Fruit fly (Drosophila melanogaster) whole organism, embryonic: Measurements from ENCODE around the gene Sfp26Ad.

Source experiments
- Ada2b ChIP-seq: fragments of 200-800 bp; sonication (Bioruptor generic); IDR thresholded peaks from 2 replicates; pipeline ENCODE4 v1.3.6; 2022; ENCODE audit warnings: missing biosample characterization, missing genetic modification characterization
- CG10267 ChIP-seq: fragments of 200-800 bp; sonication (Bioruptor generic); optimal IDR thresholded peaks from 2 replicates; lab custom pipeline; 2018; ENCODE audit warnings: missing biosample characterization, mild to moderate bottlenecking, missing genetic modification characterization, moderate library complexity
- CG11093 ChIP-seq: fragments of 200-800 bp; sonication (Bioruptor generic); IDR thresholded peaks from 3 replicates; pipeline ENCODE4 v1.3.6; 2022; ENCODE audit warnings: missing biosample characterization, missing genetic modification characterization
- CG13894 ChIP-seq: fragments of 200-800 bp; sonication (Bioruptor generic); optimal IDR thresholded peaks from 3 replicates; lab custom pipeline; 2018; ENCODE audit warnings: missing biosample characterization, mild to moderate bottlenecking, missing genetic modification characterization, moderate library complexity
- CG15011 ChIP-seq: fragments of 200-800 bp; sonication (Bioruptor generic); optimal IDR thresholded peaks from 3 replicates; lab custom pipeline; 2018; ENCODE audit warnings: missing biosample characterization, mild to moderate bottlenecking, missing genetic modification characterization
- CG15479 ChIP-seq: fragments of 200-800 bp; sonication (Bioruptor generic); optimal IDR thresholded peaks from 3 replicates; lab custom pipeline; 2019; ENCODE audit warnings: missing biosample characterization, mild to moderate bottlenecking, missing genetic modification characterization, moderate library complexity
- CG16813 ChIP-seq: fragments of 200-800 bp; sonication (Bioruptor generic); IDR thresholded peaks from 3 replicates; pipeline ENCODE4 v1.3.6; 2022; ENCODE audit warnings: missing biosample characterization, missing genetic modification characterization; ENCODE audit not compliant: partially characterized antibody
- CG17361 ChIP-seq: fragments of 200-800 bp; sonication (Bioruptor generic); IDR thresholded peaks from 3 replicates; pipeline ENCODE4 v1.3.6; 2022; ENCODE audit warnings: missing biosample characterization, missing genetic modification characterization
- CG1832 ChIP-seq: fragments of 200-800 bp; sonication (Bioruptor generic); optimal IDR thresholded peaks from 2 replicates; lab custom pipeline; 2017; ENCODE audit warnings: missing biosample characterization, mild to moderate bottlenecking, missing genetic modification characterization, inconsistent platforms
- CG2199 ChIP-seq: fragments of 200-800 bp; sonication (Bioruptor generic); IDR thresholded peaks from 3 replicates; pipeline ENCODE4 v1.3.6; 2022; ENCODE audit warnings: missing biosample characterization, missing genetic modification characterization
- CG31441 ChIP-seq: fragments of 200-800 bp; sonication (Bioruptor generic); IDR thresholded peaks from 2 replicates; pipeline ENCODE4 v1.3.6; 2022; ENCODE audit warnings: missing biosample characterization, missing genetic modification characterization
- CG32767 ChIP-seq: fragments of 200-800 bp; sonication (Bioruptor generic); IDR thresholded peaks from 2 replicates; pipeline ENCODE4 v1.3.6; 2022; ENCODE audit warnings: missing biosample characterization, missing genetic modification characterization
- CG3995 ChIP-seq: fragments of 200-800 bp; sonication (Bioruptor generic); optimal IDR thresholded peaks from 3 replicates; lab custom pipeline; 2016; ENCODE audit warnings: missing biosample characterization, missing genetic modification characterization
- CG43689 ChIP-seq: fragments of 200-800 bp; sonication (Bioruptor generic); IDR thresholded peaks from 2 replicates; pipeline ENCODE4 v1.3.6; 2022; ENCODE audit warnings: missing biosample characterization, missing genetic modification characterization
- CG7556 ChIP-seq: fragments of 200-800 bp; sonication (Bioruptor generic); optimal IDR thresholded peaks from 2 replicates; lab custom pipeline; 2017; ENCODE audit warnings: missing biosample characterization, mild to moderate bottlenecking, missing genetic modification characterization
- CG7745 ChIP-seq: fragments of 200-800 bp; sonication (Bioruptor generic); optimal IDR thresholded peaks from 2 replicates; lab custom pipeline; 2018; ENCODE audit warnings: missing biosample characterization, mild to moderate bottlenecking, missing genetic modification characterization, moderate library complexity
- CG8359 ChIP-seq: fragments of 200-800 bp; sonication (Bioruptor generic); optimal IDR thresholded peaks from 2 replicates; lab custom pipeline; 2017; ENCODE audit warnings: missing biosample characterization, mild to moderate bottlenecking, missing genetic modification characterization, borderline replicate concordance
- CG9215 ChIP-seq: fragments of 200-800 bp; sonication (Bioruptor generic); IDR thresholded peaks from 2 replicates; pipeline ENCODE4 v1.3.6; 2022; ENCODE audit warnings: missing biosample characterization, missing genetic modification characterization
- CrebB ChIP-seq: fragments of 200-800 bp; sonication (Bioruptor generic); optimal IDR thresholded peaks from 3 replicates; lab custom pipeline; 2018; ENCODE audit warnings: missing biosample characterization, mild to moderate bottlenecking, missing genetic modification characterization
- Dref ChIP-seq: fragments of 200-800 bp; sonication (Bioruptor generic); IDR thresholded peaks from 2 replicates; pipeline ENCODE4 v1.3.6; 2022; ENCODE audit warnings: missing biosample characterization, missing genetic modification characterization
- Fer2 ChIP-seq: fragments of 200-800 bp; sonication (Bioruptor generic); optimal IDR thresholded peaks from 2 replicates; lab custom pipeline; 2018; ENCODE audit warnings: missing biosample characterization, mild to moderate bottlenecking, missing genetic modification characterization, moderate library complexity
- HHEX ChIP-seq: fragments of 200-800 bp; sonication (Bioruptor generic); optimal IDR thresholded peaks from 3 replicates; lab custom pipeline; 2017; ENCODE audit warnings: missing biosample characterization, mild to moderate bottlenecking, missing genetic modification characterization, missing genetic modification reagents
- Hr78 ChIP-seq, 2 experiments: fragments of 200-800 bp in 1 of 2; fragments of >200 bp in 1 of 2; sonication (Bioruptor generic) in 1 of 2; optimal IDR thresholded peaks; 2 replicates each; lab custom pipeline; 2017 to 2019; ENCODE audit warnings: missing biosample characterization in 2 of 2, missing genetic modification characterization in 2 of 2, mild to moderate bottlenecking in 1 of 2, moderate library complexity in 1 of 2
- Mes4 ChIP-seq: fragments of 200-800 bp; sonication (Bioruptor generic); optimal IDR thresholded peaks from 2 replicates; lab custom pipeline; 2016; ENCODE audit warnings: missing biosample characterization, missing genetic modification characterization
- Oli ChIP-seq: fragments of 200-800 bp; sonication (Bioruptor generic); optimal IDR thresholded peaks from 2 replicates; lab custom pipeline; 2018; ENCODE audit warnings: missing biosample characterization, mild to moderate bottlenecking, missing genetic modification characterization, moderate library complexity
- Poxn ChIP-seq: fragments of 200-800 bp; sonication (Bioruptor generic); IDR thresholded peaks from 2 replicates; pipeline ENCODE4 v1.3.6; 2022; ENCODE audit warnings: missing biosample characterization, missing genetic modification characterization
- Ravus ChIP-seq: fragments of 200-800 bp; sonication (Bioruptor generic); IDR thresholded peaks from 2 replicates; pipeline ENCODE4 v1.3.6; 2022; ENCODE audit warnings: missing biosample characterization, missing genetic modification characterization
- TFAM ChIP-seq: fragments of 200-800 bp; sonication (Bioruptor generic); optimal IDR thresholded peaks from 2 replicates; lab custom pipeline; 2017; ENCODE audit warnings: missing biosample characterization, missing genetic modification characterization, inconsistent platforms
- Taf1 ChIP-seq: fragments of 200-800 bp; sonication (Bioruptor generic); IDR thresholded peaks from 2 replicates; pipeline ENCODE4 v1.3.6; 2022; ENCODE audit warnings: missing biosample characterization, missing genetic modification characterization
- bbx ChIP-seq: fragments of 200-800 bp; sonication (Bioruptor generic); IDR thresholded peaks from 2 replicates; pipeline ENCODE4 v1.3.6; 2022; ENCODE audit warnings: missing biosample characterization, missing genetic modification characterization; ENCODE audit not compliant: partially characterized antibody
- br ChIP-seq: fragments of >200 bp; optimal IDR thresholded peaks from 2 replicates; lab custom pipeline; 2017
- caup ChIP-seq: fragments of 200-800 bp; sonication (Bioruptor generic); optimal IDR thresholded peaks from 3 replicates; lab custom pipeline; 2017; ENCODE audit warnings: missing biosample characterization, mild to moderate bottlenecking, missing genetic modification characterization, moderate library complexity; ENCODE audit not compliant: severe bottlenecking
- chinmo ChIP-seq: fragments of 200-800 bp; sonication (Bioruptor generic); IDR thresholded peaks from 4 replicates; pipeline ENCODE4 v1.3.6; 2022; ENCODE audit warnings: missing biosample characterization, missing genetic modification characterization; ENCODE audit not compliant: partially characterized antibody
- chm ChIP-seq: fragments of 200-800 bp; sonication (Bioruptor generic); IDR thresholded peaks from 2 replicates; pipeline ENCODE4 v1.3.6; 2022; ENCODE audit warnings: missing biosample characterization, missing genetic modification characterization
- chn ChIP-seq: fragments of 200-800 bp; sonication (Bioruptor generic); optimal IDR thresholded peaks from 2 replicates; lab custom pipeline; 2016; ENCODE audit warnings: missing biosample characterization, missing genetic modification characterization
- croc ChIP-seq: fragments of 200-800 bp; sonication (Bioruptor generic); conservative IDR thresholded peaks from 3 replicates; pipeline ENCODE4 v1.3.6; 2022; ENCODE audit warnings: missing biosample characterization, missing genetic modification characterization
- dati ChIP-seq: fragments of 200-800 bp; sonication (Bioruptor generic); IDR thresholded peaks from 2 replicates; pipeline ENCODE4 v1.3.6; 2022; ENCODE audit warnings: missing biosample characterization, missing genetic modification characterization
- esg ChIP-seq: fragments of 200-800 bp; sonication (Bioruptor generic); conservative IDR thresholded peaks from 2 replicates; pipeline ENCODE4 v1.3.6; 2022; ENCODE audit warnings: missing biosample characterization, missing genetic modification characterization
- eve ChIP-seq, 2 experiments: fragments of >200 bp; optimal IDR thresholded peaks; 2 replicates each; lab custom pipeline; 2017; ENCODE audit warnings: missing biosample characterization in 2 of 2, missing genetic modification characterization in 2 of 2
- ftz-f1 ChIP-seq: fragments of 200-800 bp; sonication (Bioruptor generic); optimal IDR thresholded peaks from 2 replicates; lab custom pipeline; 2016; ENCODE audit warnings: missing biosample characterization, missing genetic modification characterization
- gem ChIP-seq: fragments of 200-800 bp; sonication (Bioruptor generic); optimal IDR thresholded peaks from 2 replicates; lab custom pipeline; 2019; ENCODE audit warnings: missing biosample characterization, mild to moderate bottlenecking, missing genetic modification characterization, moderate library complexity
- jumu ChIP-seq: fragments of 200-800 bp; sonication (Bioruptor generic); optimal IDR thresholded peaks from 3 replicates; lab custom pipeline; 2016; ENCODE audit warnings: missing biosample characterization, missing genetic modification characterization
- lilli ChIP-seq: fragments of 200-800 bp; sonication (Bioruptor generic); optimal IDR thresholded peaks from 3 replicates; lab custom pipeline; 2016; ENCODE audit warnings: missing biosample characterization, missing genetic modification characterization
- rib ChIP-seq: fragments of 200-800 bp; sonication (Bioruptor generic); IDR thresholded peaks from 2 replicates; pipeline ENCODE4 v1.3.6; 2022; ENCODE audit warnings: missing biosample characterization, missing genetic modification characterization
- sug ChIP-seq: fragments of 200-800 bp; optimal IDR thresholded peaks from 2 replicates; lab custom pipeline; 2019; ENCODE audit warnings: missing biosample characterization, mild to moderate bottlenecking, missing genetic modification characterization, moderate library complexity
- twi ChIP-seq: fragments of 200-800 bp; optimal IDR thresholded peaks from 2 replicates; lab custom pipeline; 2019; ENCODE audit warnings: missing biosample characterization, mild to moderate bottlenecking, missing genetic modification characterization, moderate library complexity
- tx ChIP-seq: fragments of 200-800 bp; sonication (Bioruptor generic); optimal IDR thresholded peaks from 2 replicates; lab custom pipeline; 2016; ENCODE audit warnings: missing biosample characterization, missing genetic modification characterization
- vfl ChIP-seq: fragments of 200-800 bp; sonication (Bioruptor generic); optimal IDR thresholded peaks from 2 replicates; lab custom pipeline; 2016; ENCODE audit warnings: missing biosample characterization, missing genetic modification characterization

Sfp26Ad gene

dm6 chr2L:5906893-5907850 lies 35.9 kb downstream of the Sfp26Ad start, which contains the start of gene bchs (continued):
- TF ChIP-seq HHEX (GFP tag; lab: Kevin White, UChicago) (peak; percentile 95), CG32767 (peak; percentile 69; the same call in 1 of the 2 replicates), esg (GFP tag; lab: Robert Waterston, UW) (no peak), gem (tag; lab: Kevin White, UChicago) (no peak), CrebB (tag; lab: Kevin White, UChicago) (peak; percentile 96), sug (tag; lab: Kevin White, UChicago) (no peak), dati (GFP tag; lab: Robert Waterston, UW) (no peak), TFAM (GFP tag; lab: Kevin White, UChicago) (peak; percentile 66), ftz-f1 (GFP tag; lab: Kevin White, UChicago) (no peak), eve (GFP tag; optimal IDR thresholded peaks at IDR 0.05; lab: Kevin White, UChicago) (no peak), vfl (GFP tag; lab: Kevin White, UChicago) (no peak), chm (peak; percentile 96), CG16813 (GFP tag; lab: Robert Waterston, UW) (peak; percentile 27; the same call in 1 of the 3 replicates), caup (peak; percentile 96), Oli (tag; lab: Kevin White, UChicago) (peak; percentile 56), Poxn (GFP tag; lab: Robert Waterston, UW) (no peak), CG7745 (tag; lab: Kevin White, UChicago) (peak; percentile 75), chn (GFP tag; lab: Kevin White, UChicago) (peak; percentile 51), twi (tag; lab: Kevin White, UChicago) (no peak), Taf1 (GFP tag; lab: Robert Waterston, UW) (peak; percentile 38; the same call in 1 of the 2 replicates), Ada2b (GFP tag; lab: Robert Waterston, UW) (peak; percentile 30; the same call in 1 of the 2 replicates), Mes4 (GFP tag; lab: Kevin White, UChicago) (peak; percentile 88), CG13894 (tag; lab: Kevin White, UChicago) (no peak), croc (GFP tag; lab: Robert Waterston, UW) (peak; percentile 27; the same call in 1 of the 3 replicates), br (lab: Kevin White, UChicago) (no peak), lilli (GFP tag; lab: Kevin White, UChicago) (peak; percentile 43), CG1832 (GFP tag; lab: Kevin White, UChicago) (peak; percentile 45), CG2199 (peak; percentile 52), tx (peak; percentile 46), CG9215 (no peak), CG17361 (GFP tag; lab: Robert Waterston, UW) (no peak), Fer2 (tag; lab: Kevin White, UChicago) (peak; percentile 74), rib (GFP tag; lab: Robert Waterston, UW) (peak; percentile 91), CG43689 (GFP tag; lab: Robert Waterston, UW) (peak; percentile 49; the same call in 1 of the 2 replicates), CG7556 (GFP tag; lab: Kevin White, UChicago) (peak; percentile 90), bbx (GFP tag; lab: Robert Waterston, UW) (no peak), CG31441 (GFP tag; lab: Robert Waterston, UW) (no peak), CG15479 (peak; percentile 87), CG11093 (GFP tag; lab: Robert Waterston, UW) (peak; percentile 54; the same call in 1 of the 3 replicates), CG3995 (GFP tag; lab: Kevin White, UChicago) (no peak), Hr78 (GFP tag; optimal IDR thresholded peaks at IDR 0.05; lab: Kevin White, UChicago) (peak in 1 of 2 experiments; percentile 81), CG10267 (tag; lab: Kevin White, UChicago) (peak; percentile 97), Dref (peak; percentile 83), CG8359 (GFP tag; lab: Kevin White, UChicago) (peak; percentile 82), chinmo (GFP tag; lab: Robert Waterston, UW) (0 out of 4 replicates have a peak, but pooled peaks have one; percentile 69), CG15011 (GFP tag; lab: Kevin White, UChicago) (peak; percentile 93), Ravus (GFP tag; lab: Robert Waterston, UW) (no peak; the same call in 1 of the 2 replicates), jumu (GFP tag; lab: Kevin White, UChicago) (peak; percentile 51)
